Fruit fly (Drosophila melanogaster) whole organism, wandering third instar larva: Measurements from ENCODE around the gene Sac1.
A peak's percentile ranks its signal among the peaks of the same experiment; 100 is the strongest.

ENCODE experiments used
- Abd-B ChIP-seq: fragments of >200 bp; optimal IDR thresholded peaks from 2 replicates; lab custom pipeline; 2017; ENCODE audit warnings: missing biosample characterization, missing genetic modification characterization
- CG32264 ChIP-seq: fragments of 200-800 bp; sonication (Bioruptor generic); optimal IDR thresholded peaks from 2 replicates; lab custom pipeline; 2016; ENCODE audit warnings: missing biosample characterization, missing genetic modification characterization
- CG9705 ChIP-seq: fragments of 200-800 bp; sonication (Bioruptor generic); optimal IDR thresholded peaks from 2 replicates; lab custom pipeline; 2018; ENCODE audit warnings: missing biosample characterization, mild to moderate bottlenecking, missing genetic modification characterization
- CrebA ChIP-seq: fragments of 200-800 bp; sonication (Bioruptor generic); optimal IDR thresholded peaks from 2 replicates; lab custom pipeline; 2016; ENCODE audit warnings: missing biosample characterization, mild to moderate bottlenecking, missing genetic modification characterization, borderline replicate concordance
- Dfd ChIP-seq: fragments of >200 bp; optimal IDR thresholded peaks from 2 replicates; lab custom pipeline; 2017; ENCODE audit warnings: missing biosample characterization, missing genetic modification characterization
- Dif ChIP-seq: fragments of 200-275, 200-300 bp; sonication (Bioruptor generic); optimal IDR thresholded peaks from 2 replicates; lab custom pipeline; 2018; ENCODE audit warnings: missing biosample characterization, missing genetic modification characterization; ENCODE audit not compliant: partially characterized antibody
- GATAd ChIP-seq: sonication (Bioruptor generic); optimal IDR thresholded peaks from 2 replicates; lab custom pipeline; 2016; ENCODE audit warnings: missing biosample characterization, missing genetic modification characterization
- HLH106 ChIP-seq: fragments of 200-800 bp; optimal IDR thresholded peaks from 3 replicates; lab custom pipeline; 2019; ENCODE audit warnings: missing biosample characterization, mild to moderate bottlenecking, missing genetic modification characterization, moderate library complexity
- Hnf4 ChIP-seq: fragments of 200-800 bp; sonication (Bioruptor generic); optimal IDR thresholded peaks from 2 replicates; lab custom pipeline; 2016; ENCODE audit warnings: missing biosample characterization, mild to moderate bottlenecking, missing genetic modification characterization
- Hr78 ChIP-seq: fragments of >200 bp; optimal IDR thresholded peaks from 2 replicates; lab custom pipeline; 2017; ENCODE audit warnings: missing biosample characterization, missing genetic modification characterization
- Hr83 ChIP-seq: fragments of 200-300 bp; sonication (Bioruptor generic); optimal IDR thresholded peaks from 2 replicates; lab custom pipeline; 2016; ENCODE audit warnings: missing biosample characterization, mild to moderate bottlenecking, missing genetic modification characterization, moderate library complexity; ENCODE audit not compliant: poor library complexity, severe bottlenecking
- Jra ChIP-seq: sonication (Bioruptor generic); optimal IDR thresholded peaks from 2 replicates; lab custom pipeline; 2016; ENCODE audit warnings: missing biosample characterization, missing genetic modification characterization
- Mio ChIP-seq: sonication (Bioruptor generic); optimal IDR thresholded peaks from 2 replicates; lab custom pipeline; 2016; ENCODE audit warnings: missing biosample characterization, missing genetic modification characterization
- Myc ChIP-seq: fragments of >200 bp; optimal IDR thresholded peaks from 2 replicates; lab custom pipeline; 2017
- OdsH ChIP-seq: fragments of 200-800 bp; sonication (Bioruptor generic); optimal IDR thresholded peaks from 2 replicates; lab custom pipeline; 2016; ENCODE audit warnings: missing biosample characterization, mild to moderate bottlenecking, missing genetic modification characterization
- Rel ChIP-seq, 2 experiments: fragments of 200-800 bp; sonication (Bioruptor generic) in 1 of 2; optimal IDR thresholded peaks; 2 replicates in 1 of 2; 3 replicates in 1 of 2; lab custom pipeline; 2016 to 2019; ENCODE audit warnings: mild to moderate bottlenecking in 2 of 2, missing biosample characterization in 2 of 2, missing genetic modification characterization in 2 of 2, moderate library complexity in 1 of 2
- Sp1 ChIP-seq: fragments of 200-800 bp; sonication (Bioruptor generic); optimal IDR thresholded peaks from 3 replicates; lab custom pipeline; 2019; ENCODE audit warnings: missing biosample characterization, mild to moderate bottlenecking, missing genetic modification characterization, moderate library complexity
- Vsx2 ChIP-seq: fragments of 200-300, 225-300 bp; sonication (Bioruptor generic); optimal IDR thresholded peaks from 2 replicates; lab custom pipeline; 2018; ENCODE audit warnings: missing biosample characterization, missing genetic modification characterization; ENCODE audit not compliant: partially characterized antibody
- br ChIP-seq: fragments of 200-800 bp; sonication (Bioruptor generic); optimal IDR thresholded peaks from 2 replicates; lab custom pipeline; 2016; ENCODE audit warnings: missing biosample characterization, missing genetic modification characterization
- brk ChIP-seq: fragments of 200-800 bp; sonication (Bioruptor generic); optimal IDR thresholded peaks from 2 replicates; lab custom pipeline; 2016; ENCODE audit warnings: missing biosample characterization, mild to moderate bottlenecking, missing genetic modification characterization
- dl ChIP-seq, 2 experiments: fragments of 175-275, 200-275 bp in 1 of 2; fragments of 200-275 bp in 1 of 2; sonication (Bioruptor generic); optimal IDR thresholded peaks; lab custom pipeline; 2018; ENCODE audit warnings: mild to moderate bottlenecking in 2 of 2, missing biosample characterization in 2 of 2, missing genetic modification characterization in 2 of 2, moderate library complexity in 2 of 2; ENCODE audit not compliant: partially characterized antibody in 2 of 2, insufficient read depth in 1 of 2
- dmrt93B ChIP-seq: fragments of 200-800 bp; sonication (Bioruptor generic); optimal IDR thresholded peaks from 2 replicates; lab custom pipeline; 2018; ENCODE audit warnings: missing biosample characterization, mild to moderate bottlenecking, missing genetic modification characterization
- dsf ChIP-seq: sonication (Bioruptor generic); optimal IDR thresholded peaks from 2 replicates; lab custom pipeline; 2016; ENCODE audit warnings: missing biosample characterization, missing genetic modification characterization, borderline replicate concordance
- ey ChIP-seq: fragments of 200-800 bp; sonication (Bioruptor generic); optimal IDR thresholded peaks from 2 replicates; lab custom pipeline; 2016; ENCODE audit warnings: missing biosample characterization, missing genetic modification characterization
- foxo ChIP-seq, 2 experiments: fragments of 200-800 bp; sonication (Bioruptor generic); optimal IDR thresholded peaks; 2 replicates in 1 of 2; 3 replicates in 1 of 2; lab custom pipeline; 2016 to 2017; ENCODE audit warnings: missing biosample characterization in 2 of 2, missing genetic modification characterization in 2 of 2
- fru ChIP-seq: fragments of 200-800 bp; sonication (Bioruptor generic); optimal IDR thresholded peaks from 3 replicates; lab custom pipeline; 2016; ENCODE audit warnings: missing biosample characterization, mild to moderate bottlenecking, missing genetic modification characterization
- h ChIP-seq: fragments of 200-800 bp; sonication (Bioruptor generic); optimal IDR thresholded peaks from 3 replicates; lab custom pipeline; 2016; ENCODE audit warnings: missing biosample characterization, mild to moderate bottlenecking, missing genetic modification characterization
- lola ChIP-seq: fragments of >200 bp; optimal IDR thresholded peaks from 2 replicates; lab custom pipeline; 2017; ENCODE audit warnings: missing biosample characterization, missing genetic modification characterization
- pan ChIP-seq: fragments of >200 bp; optimal IDR thresholded peaks from 2 replicates; lab custom pipeline; 2017
- psq ChIP-seq: fragments of 200-800 bp; sonication (Bioruptor generic); optimal IDR thresholded peaks from 3 replicates; lab custom pipeline; 2017; ENCODE audit warnings: missing biosample characterization, mild to moderate bottlenecking, missing genetic modification characterization, moderate library complexity
- rgr ChIP-seq: fragments of 200-800 bp; sonication (Bioruptor generic); optimal IDR thresholded peaks from 3 replicates; lab custom pipeline; 2016; ENCODE audit warnings: missing biosample characterization, mild to moderate bottlenecking, missing genetic modification characterization
- sv ChIP-seq: fragments of 200-800 bp; sonication (Bioruptor generic); optimal IDR thresholded peaks from 3 replicates; lab custom pipeline; 2016; ENCODE audit warnings: missing biosample characterization, missing genetic modification characterization
- tai ChIP-seq: sonication (Bioruptor generic); optimal IDR thresholded peaks from 2 replicates; lab custom pipeline; 2016; ENCODE audit warnings: missing biosample characterization, missing genetic modification characterization
- woc ChIP-seq: sonication (Bioruptor generic); optimal IDR thresholded peaks from 2 replicates; lab custom pipeline; 2016; ENCODE audit warnings: missing biosample characterization, mild to moderate bottlenecking, missing genetic modification characterization

The Sac1 gene

DNA sequence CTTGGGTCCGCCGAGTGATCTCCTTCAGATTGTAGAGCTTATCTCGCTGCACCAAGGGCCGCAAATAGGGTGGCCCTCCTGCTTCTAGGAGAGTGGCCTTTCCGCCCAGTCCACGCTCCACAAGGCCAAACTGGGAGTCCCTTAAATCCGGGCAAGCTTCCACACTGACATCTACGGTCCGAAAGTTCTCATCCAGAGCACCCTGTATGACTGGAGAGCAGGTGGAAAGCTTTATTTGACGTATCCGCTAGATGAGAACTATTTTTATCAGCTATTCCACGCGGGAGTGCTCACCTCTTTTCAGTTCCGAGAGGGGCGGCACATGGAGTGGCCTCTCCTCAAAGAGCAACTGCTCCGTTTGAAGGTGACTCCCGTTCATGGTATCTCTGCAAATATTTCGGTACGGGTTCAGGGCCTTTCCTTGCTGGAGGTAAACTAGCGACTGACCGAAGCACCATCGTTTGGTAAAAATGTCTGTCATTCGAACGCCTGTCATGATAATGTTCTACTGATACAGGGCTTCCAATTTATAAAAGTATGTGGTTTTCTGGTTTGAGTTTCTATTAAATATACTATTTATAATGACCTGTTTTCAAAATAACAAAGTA, 44.9 kb upstream of the Sac1 start, which contains the start of gene meep:
TSS of gene meep (minus strand) at position 449 of the 608 bp plus-strand sequence.
- no peak for TF ChIP-seq CG9705 (GFP tag; lab: Kevin White, UChicago)
- no peak for TF ChIP-seq Hr78
- no peak for TF ChIP-seq fru (GFP tag; lab: Kevin White, UChicago)
- TF ChIP-seq Dfd (GFP tag; lab: Kevin White, UChicago) = no peak
- TF ChIP-seq Hnf4 (GFP tag; lab: Kevin White, UChicago) = no peak
- TF ChIP-seq Hr83 (GFP tag; lab: Kevin White, UChicago) = no peak
- TF ChIP-seq lola (GFP tag; lab: Kevin White, UChicago) = no peak
- no peak for TF ChIP-seq Vsx2 (GFP tag; lab: Kevin White, UChicago)
- TF ChIP-seq tai (GFP tag; lab: Kevin White, UChicago) = no peak
- TF ChIP-seq ey (GFP tag; lab: Kevin White, UChicago) = no peak
- TF ChIP-seq sv (GFP tag; lab: Kevin White, UChicago) = no peak
- TF ChIP-seq dl (GFP tag; optimal IDR thresholded peaks at IDR 0.05; lab: Kevin White, UChicago; ENCODE audit: insufficient read depth in 1 of 2, partially characterized antibody in 2 of 2) = no peak
- TF ChIP-seq Myc (lab: Kevin White, UChicago) = no peak
- no peak for TF ChIP-seq rgr
- TF ChIP-seq OdsH = no peak
- no peak for TF ChIP-seq Abd-B (GFP tag; lab: Kevin White, UChicago)
- TF ChIP-seq GATAd (GFP tag; lab: Kevin White, UChicago) = no peak

DNA sequence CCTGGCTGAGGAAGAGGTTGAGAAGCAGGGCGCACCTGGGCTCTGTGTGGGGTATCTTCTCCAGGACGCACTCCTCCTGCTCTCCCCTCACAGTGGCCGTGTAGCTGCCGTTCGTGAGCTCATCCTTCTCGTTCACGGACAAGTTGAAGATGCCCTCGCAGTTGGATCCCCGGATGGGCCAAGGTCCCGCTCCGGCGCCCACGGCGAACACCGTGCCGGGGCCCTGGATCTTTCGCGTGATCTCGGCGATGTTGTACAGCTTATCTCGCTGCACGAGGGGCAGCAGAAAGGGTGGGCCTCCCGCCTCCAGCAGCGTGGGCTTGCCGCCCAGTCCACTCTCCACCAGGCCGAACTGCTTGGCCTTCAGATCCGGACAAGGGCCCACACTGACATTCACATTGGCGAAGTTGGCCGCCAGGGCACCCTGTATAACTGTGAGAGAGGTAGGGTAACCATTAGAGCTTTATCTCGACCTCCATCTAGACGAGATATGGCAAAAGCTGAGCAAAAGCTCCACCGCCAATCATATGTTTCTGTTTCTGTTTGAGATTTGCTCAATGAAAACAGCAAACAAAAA, 43.7 kb upstream of the Sac1 start:
- no peak for TF ChIP-seq dsf (GFP tag; lab: Kevin White, UChicago)
- TF ChIP-seq Rel (GFP tag; optimal IDR thresholded peaks at IDR 0.05; lab: Kevin White, UChicago) = no peak
- no peak for TF ChIP-seq Rel (tag; optimal IDR thresholded peaks at IDR 0.05; lab: Kevin White, UChicago)
- TF ChIP-seq Dfd (GFP tag; lab: Kevin White, UChicago) = peak; percentile 97
- TF ChIP-seq woc = no peak
- no peak for TF ChIP-seq CrebA
- TF ChIP-seq dmrt93B (GFP tag; lab: Kevin White, UChicago) = no peak

DNA sequence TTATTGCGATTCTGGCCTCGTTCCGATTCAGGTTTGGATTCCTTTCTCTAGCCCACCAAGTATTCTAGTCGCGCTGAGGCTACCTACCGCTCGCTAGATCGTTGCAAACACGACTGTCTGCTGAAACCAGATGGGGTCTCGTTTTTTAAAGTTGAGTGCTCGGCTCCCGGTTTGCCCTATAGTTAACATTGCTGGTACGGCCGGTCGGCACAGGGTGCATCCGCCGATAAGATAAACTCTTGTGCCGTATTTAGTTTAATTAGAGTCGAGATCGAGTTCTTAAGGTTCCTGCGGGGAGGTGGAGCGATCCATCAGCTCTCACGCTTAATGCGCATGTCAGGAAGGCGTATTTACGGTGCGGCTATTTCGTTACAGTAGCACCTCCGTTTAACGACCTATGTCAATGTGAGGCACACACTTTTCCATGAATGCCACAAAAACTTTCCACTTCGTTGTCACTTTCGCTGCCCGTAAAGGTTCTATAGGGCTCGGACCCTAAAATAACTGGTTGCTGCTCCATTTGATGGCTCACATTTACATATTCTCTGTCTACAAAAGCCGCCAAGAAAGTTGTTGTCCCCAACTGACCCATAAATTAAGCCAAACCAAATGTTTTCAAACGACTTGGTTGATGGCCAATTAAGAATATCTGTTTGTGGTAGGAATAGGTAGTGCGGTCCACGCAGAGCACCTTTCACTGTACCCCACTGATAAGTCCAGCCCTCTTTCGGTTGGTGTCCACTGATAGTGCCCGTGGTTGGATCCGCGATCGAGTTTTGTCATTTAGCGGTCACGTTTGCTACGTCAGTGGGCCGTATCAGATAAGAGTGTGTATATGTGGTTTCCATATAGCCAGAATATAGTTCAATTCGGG, 42.7 kb upstream of the Sac1 start, which contains the start of gene CG9119:
TSS of gene CG9119 (minus strand) at position 122 of the 874 bp plus-strand sequence.
- TF ChIP-seq CG9705 (GFP tag; lab: Kevin White, UChicago) (no peak), OdsH (peak; percentile 46), woc (no peak), rgr (peak; percentile 27), ey (GFP tag; lab: Kevin White, UChicago) (peak; percentile 59), psq (GFP tag; lab: Kevin White, UChicago) (peak; percentile 6), brk (GFP tag; lab: Kevin White, UChicago) (no peak), Myc (lab: Kevin White, UChicago) (no peak), h (GFP tag; lab: Kevin White, UChicago) (peak; percentile 59), CG32264 (no peak), Jra (GFP tag; lab: Kevin White, UChicago) (no peak), sv (GFP tag; lab: Kevin White, UChicago) (peak; percentile 40), foxo (GFP tag; optimal IDR thresholded peaks at IDR 0.05; lab: Kevin White, UChicago) (peak in 1 of 2 experiments; percentile 61), Sp1 (peak; percentile 28), br (peak; percentile 52), CrebA (no peak), HLH106 (tag; lab: Kevin White, UChicago) (peak; percentile 24), Dif (GFP tag; lab: Kevin White, UChicago) (no peak), fru (GFP tag; lab: Kevin White, UChicago) (peak; percentile 72), dmrt93B (GFP tag; lab: Kevin White, UChicago) (peak; percentile 34), GATAd (GFP tag; lab: Kevin White, UChicago) (no peak), Mio (GFP tag; lab: Kevin White, UChicago) (no peak), pan (lab: Kevin White, UChicago) (no peak)
